Worm (Caenorhabditis elegans) whole organism, L4 larva: ENCODE results near the gene K08A2.2.

ENCODE experiments used
- D1046.2 ChIP-seq: fragments of 200-800 bp; sonication (Bioruptor generic); IDR thresholded peaks from 2 replicates; pipeline ENCODE4 v1.3.6; 2022; ENCODE audit warnings: missing genetic modification characterization, missing compliant biosample characterization
- F49E8.2 ChIP-seq: sonication (generic microtip); optimal IDR thresholded peaks from 2 replicates; lab custom pipeline; 2016; ENCODE audit warnings: missing compliant biosample characterization, mild to moderate bottlenecking, missing genetic modification characterization, borderline replicate concordance
- Y75B8A.6 ChIP-seq: fragments of 200-800 bp; sonication (Bioruptor generic); IDR thresholded peaks from 2 replicates; pipeline ENCODE4 v1.3.6; 2022; ENCODE audit warnings: missing genetic modification reagents, missing genetic modification characterization, missing compliant biosample characterization
- ZK337.2 ChIP-seq: fragments of 200-800 bp; sonication (Bioruptor generic); IDR thresholded peaks from 2 replicates; pipeline ENCODE4 v1.3.6; 2022; ENCODE audit warnings: missing genetic modification reagents, missing genetic modification characterization, missing compliant biosample characterization
- aha-1 ChIP-seq: fragments of 150-350 bp; peaks from one replicate; lab custom pipeline; 2014; ENCODE audit warnings: missing biosample characterization, missing genetic modification characterization
- ceh-28 ChIP-seq: fragments of 150-350 bp; optimal IDR thresholded peaks from 2 replicates; lab custom pipeline; 2014; ENCODE audit warnings: missing biosample characterization, missing genetic modification reagents, missing genetic modification characterization
- ceh-44 ChIP-seq: fragments of 200-800 bp; sonication (Bioruptor generic); IDR thresholded peaks from 2 replicates; pipeline ENCODE4 v1.3.6; 2022; ENCODE audit warnings: missing genetic modification reagents, missing genetic modification characterization, missing compliant biosample characterization
- ceh-62 ChIP-seq: sonication (generic microtip); optimal IDR thresholded peaks from 2 replicates; lab custom pipeline; 2017; ENCODE audit warnings: missing biosample characterization, missing genetic modification characterization
- ceh-82 ChIP-seq: sonication (generic microtip); optimal IDR thresholded peaks from 2 replicates; lab custom pipeline; 2017; ENCODE audit warnings: missing biosample characterization, missing genetic modification characterization
- cey-2 ChIP-seq: sonication (generic microtip); optimal IDR thresholded peaks from 3 replicates; lab custom pipeline; 2017; ENCODE audit warnings: missing genetic modification characterization, mild to moderate bottlenecking, missing compliant biosample characterization, antibody characterized with exemption, borderline replicate concordance; ENCODE audit not compliant: insufficient read depth
- ctbp-1 ChIP-seq: fragments of 200-800 bp; sonication (Bioruptor generic); IDR thresholded peaks from 2 replicates; pipeline ENCODE4 v1.3.6; 2022; ENCODE audit warnings: missing genetic modification reagents, missing genetic modification characterization, missing compliant biosample characterization
- daf-16 ChIP-seq, 3 experiments: sonication (generic microtip); optimal IDR thresholded peaks; 2 replicates each; lab custom pipeline; 2016 to 2017; ENCODE audit warnings: missing genetic modification characterization in 3 of 3, missing genetic modification reagents in 3 of 3, mild to moderate bottlenecking in 2 of 3, missing compliant biosample characterization in 2 of 3, missing biosample characterization in 1 of 3, moderate library complexity in 1 of 3
- daf-19 ChIP-seq: fragments of 200-800 bp; sonication (Bioruptor generic); conservative IDR thresholded peaks from 2 replicates; pipeline ENCODE4 v1.3.6; 2022; ENCODE audit warnings: missing genetic modification characterization, missing compliant biosample characterization
- daf-8 ChIP-seq: fragments of 200-800 bp; sonication (Bioruptor generic); IDR thresholded peaks from 2 replicates; pipeline ENCODE4 v1.3.6; 2022; ENCODE audit warnings: missing genetic modification characterization, missing compliant biosample characterization
- dmd-9 ChIP-seq: fragments of 200-800 bp; sonication (Bioruptor generic); IDR thresholded peaks from 2 replicates; pipeline ENCODE4 v1.3.6; 2022; ENCODE audit warnings: missing genetic modification reagents, missing genetic modification characterization, missing compliant biosample characterization
- fkh-10 ChIP-seq: fragments of 150-350 bp; optimal IDR thresholded peaks from 2 replicates; lab custom pipeline; 2014; ENCODE audit warnings: missing biosample characterization, missing genetic modification reagents, missing genetic modification characterization
- gei-8 ChIP-seq: fragments of 200-800 bp; sonication (Bioruptor generic); optimal IDR thresholded peaks from 2 replicates; lab custom pipeline; 2018; ENCODE audit warnings: mild to moderate bottlenecking, missing genetic modification characterization, missing compliant biosample characterization
- hif-1 ChIP-seq, 2 experiments: sonication (generic microtip); optimal IDR thresholded peaks; 2 replicates each; lab custom pipeline; 2016 to 2017; ENCODE audit warnings: missing compliant biosample characterization in 2 of 2, missing genetic modification characterization in 2 of 2, missing genetic modification reagents in 2 of 2, missing genotype in 2 of 2, mild to moderate bottlenecking in 1 of 2
- hlh-30 ChIP-seq: sonication (generic microtip); optimal IDR thresholded peaks from 2 replicates; lab custom pipeline; 2017; ENCODE audit warnings: antibody characterized with exemption, mild to moderate bottlenecking, missing genetic modification characterization, missing compliant biosample characterization; ENCODE audit not compliant: insufficient read depth
- lin-1 ChIP-seq: fragments of 200-800 bp; sonication (Bioruptor generic); IDR thresholded peaks from 2 replicates; pipeline ENCODE4 v1.3.6; 2022; ENCODE audit warnings: missing genetic modification reagents, missing genetic modification characterization, missing compliant biosample characterization
- lin-29 ChIP-seq: fragments of 200-800 bp; sonication (Bioruptor generic); IDR thresholded peaks from 2 replicates; pipeline ENCODE4 v1.3.6; 2022; ENCODE audit warnings: missing genetic modification reagents, missing genetic modification characterization, missing compliant biosample characterization
- lin-38 ChIP-seq: fragments of 200-800 bp; sonication (Bioruptor generic); IDR thresholded peaks from 2 replicates; pipeline ENCODE4 v1.3.6; 2022; ENCODE audit warnings: missing genetic modification reagents, missing genetic modification characterization, missing compliant biosample characterization
- lin-39 ChIP-seq: fragments of 150-350 bp; optimal IDR thresholded peaks from 2 replicates; lab custom pipeline; 2014; ENCODE audit warnings: missing biosample characterization, missing genetic modification reagents, missing genetic modification characterization
- madf-9 ChIP-seq: fragments of 200-800 bp; sonication (Bioruptor generic); conservative IDR thresholded peaks from 2 replicates; pipeline ENCODE4 v1.3.6; 2022; ENCODE audit warnings: missing genetic modification reagents, missing genetic modification characterization, missing compliant biosample characterization
- mep-1 ChIP-seq: fragments of 150-350 bp; sonication (generic microtip); optimal IDR thresholded peaks from 3 replicates; lab custom pipeline; 2014; ENCODE audit warnings: missing biosample characterization, missing genetic modification characterization
- mes-2 ChIP-seq: sonication (generic microtip); optimal IDR thresholded peaks from 2 replicates; lab custom pipeline; 2016; ENCODE audit warnings: missing genotype, mild to moderate bottlenecking, missing genetic modification characterization, missing compliant biosample characterization; ENCODE audit not compliant: poor library complexity, severe bottlenecking
- nhr-25 ChIP-seq: sonication (generic microtip); optimal IDR thresholded peaks from 2 replicates; lab custom pipeline; 2017; ENCODE audit warnings: missing genetic modification characterization, mild to moderate bottlenecking, missing compliant biosample characterization, antibody characterized with exemption, moderate library complexity, borderline replicate concordance; ENCODE audit not compliant: insufficient read depth
- nhr-41 ChIP-seq: fragments of 200-800 bp; sonication (Bioruptor generic); IDR thresholded peaks from 2 replicates; pipeline ENCODE4 v1.3.6; 2022; ENCODE audit warnings: missing genetic modification reagents, missing genetic modification characterization, missing compliant biosample characterization
- nhr-42 ChIP-seq: fragments of 200-800 bp; sonication (Bioruptor generic); IDR thresholded peaks from 2 replicates; pipeline ENCODE4 v1.3.6; 2022; ENCODE audit warnings: missing genetic modification characterization, missing compliant biosample characterization
- nhr-6 ChIP-seq: fragments of 150-350 bp; optimal IDR thresholded peaks from 2 replicates; lab custom pipeline; 2014; ENCODE audit warnings: missing biosample characterization, missing genetic modification characterization
- nhr-76 ChIP-seq: fragments of 150-350 bp; optimal IDR thresholded peaks from 2 replicates; lab custom pipeline; 2014; ENCODE audit warnings: missing biosample characterization, missing genetic modification characterization
- nhr-77 ChIP-seq: fragments of 150-350 bp; optimal IDR thresholded peaks from 2 replicates; lab custom pipeline; 2014; ENCODE audit warnings: missing biosample characterization, missing genetic modification characterization
- php-3 ChIP-seq: fragments of 200-800 bp; sonication (Bioruptor generic); IDR thresholded peaks from 2 replicates; pipeline ENCODE4 v1.3.6; 2022; ENCODE audit warnings: missing genetic modification reagents, missing genetic modification characterization, missing compliant biosample characterization
- pqm-1 ChIP-seq: sonication (generic microtip); optimal IDR thresholded peaks from 2 replicates; lab custom pipeline; 2017; ENCODE audit warnings: missing biosample characterization, missing genetic modification characterization
- saeg-2 ChIP-seq: fragments of 200-800 bp; sonication (Bioruptor generic); IDR thresholded peaks from 2 replicates; pipeline ENCODE4 v1.3.6; 2022; ENCODE audit warnings: missing genetic modification reagents, missing genetic modification characterization, missing compliant biosample characterization
- set-16 ChIP-seq: fragments of 200-800 bp; sonication (Bioruptor generic); IDR thresholded peaks from 2 replicates; pipeline ENCODE4 v1.3.6; 2022; ENCODE audit warnings: missing genetic modification reagents, missing genetic modification characterization, missing compliant biosample characterization
- snpc-1.2 ChIP-seq: fragments of 200-800 bp; sonication (Bioruptor generic); IDR thresholded peaks from 2 replicates; pipeline ENCODE4 v1.3.6; 2022; ENCODE audit warnings: missing genetic modification reagents, missing genetic modification characterization, missing compliant biosample characterization
- snpc-4 ChIP-seq: fragments of 150-350 bp; optimal IDR thresholded peaks from 2 replicates; lab custom pipeline; 2014; ENCODE audit warnings: missing biosample characterization, missing genetic modification characterization
- spr-1 ChIP-seq: sonication (generic microtip); optimal IDR thresholded peaks from 2 replicates; lab custom pipeline; 2016; ENCODE audit warnings: mild to moderate bottlenecking, missing genetic modification characterization, missing compliant biosample characterization
- unc-130 ChIP-seq: sonication (generic microtip); optimal IDR thresholded peaks from 2 replicates; lab custom pipeline; 2016; ENCODE audit warnings: missing genetic modification reagents, missing genetic modification characterization, missing compliant biosample characterization
- zfp-2 ChIP-seq: sonication (generic microtip); optimal IDR thresholded peaks from 2 replicates; lab custom pipeline; 2016; ENCODE audit warnings: mild to moderate bottlenecking, missing genetic modification characterization, missing compliant biosample characterization
- zip-11 ChIP-seq: fragments of 200-800 bp; sonication (Bioruptor generic); IDR thresholded peaks from 2 replicates; pipeline ENCODE4 v1.3.6; 2022; ENCODE audit warnings: missing genetic modification characterization, missing compliant biosample characterization

The K08A2.2 gene

ce11 chrII:2991555-2992083 lies at the start of gene K08A2.2:
K08A2.2 (plus strand) TSS chrII:2991605.
- no peak for TF ChIP-seq snpc-1.2 (GFP tag; lab: Robert Waterston, UW)
- peak in 1 of 2 experiments; percentile 35 for TF ChIP-seq hif-1 (tag; optimal IDR thresholded peaks at IDR 0.05; lab: Kevin White, UChicago)
- no peak for TF ChIP-seq fkh-10 (GFP tag; lab: Kevin White, UChicago)
- TF ChIP-seq dmd-9 (GFP tag; lab: Robert Waterston, UW), result peak; percentile 18; the same call in 1 of the 2 replicates
- TF ChIP-seq mes-2 (tag; lab: Kevin White, UChicago), result peak; percentile 91
- no peak for TF ChIP-seq ctbp-1 (GFP tag; lab: Robert Waterston, UW)
- TF ChIP-seq ZK337.2 (GFP tag; lab: Robert Waterston, UW), result 0 out of 2 replicates have a peak, but pooled peaks have one; percentile 34
- TF ChIP-seq unc-130, result peak; percentile 31
- TF ChIP-seq lin-38 (GFP tag; lab: Robert Waterston, UW), result no peak
- no peak for TF ChIP-seq nhr-41 (GFP tag; lab: Robert Waterston, UW)
- no peak for TF ChIP-seq hlh-30
- TF ChIP-seq Y75B8A.6 (GFP tag; lab: Robert Waterston, UW), result no peak
- no peak for TF ChIP-seq spr-1 (tag; lab: Kevin White, UChicago)
- 0 out of 2 replicates have a peak, but pooled peaks have one; percentile 46 for TF ChIP-seq ceh-44 (GFP tag; lab: Robert Waterston, UW)

ce11 chrII:2943966-2944365 lies 47.4 kb upstream of the K08A2.2 start, which contains the start of the genes irld-50 and irld-49:
irld-50 (minus strand) TSS chrII:2944066.
irld-49 (plus strand) TSS chrII:2944176.
- TF ChIP-seq spr-1 (tag; lab: Kevin White, UChicago) (no peak), madf-9 (no peak)

- no peak for TF ChIP-seq nhr-6 (tag; lab: Kevin White, UChicago)
- TF ChIP-seq F49E8.2, result no peak
- no peak for TF ChIP-seq pqm-1 (tag; lab: Kevin White, UChicago)
- no peak for TF ChIP-seq saeg-2 (GFP tag; lab: Robert Waterston, UW)
- no peak for TF ChIP-seq cey-2 (tag; lab: Kevin White, UChicago)
- TF ChIP-seq ceh-28 (tag; lab: Kevin White, UChicago), result no peak
- no peak for TF ChIP-seq nhr-25 (tag; lab: Kevin White, UChicago)
- no peak for TF ChIP-seq nhr-42
- TF ChIP-seq zfp-2 (tag; lab: Kevin White, UChicago), result no peak
- no peak for TF ChIP-seq lin-1
Measured at ce11 chrII:2946438-2946837, 45.0 kb upstream of the K08A2.2 start, which contains the start of gene srw-79. srw-79 (plus strand) TSS chrII:2946738.

ce11 chrII:2948614-2949013 lies 42.8 kb upstream of the K08A2.2 start:
- TF ChIP-seq ceh-82, result no peak
- TF ChIP-seq aha-1 (tag; lab: Kevin White, UChicago), result peak; percentile 98

- no peak for TF ChIP-seq snpc-4 (tag; lab: Kevin White, UChicago)
- no peak for TF ChIP-seq D1046.2 (GFP tag; lab: Robert Waterston, UW)
- no peak for TF ChIP-seq daf-16 (GFP tag; optimal IDR thresholded peaks at IDR 0.05; lab: Kevin White, UChicago)
- no peak for TF ChIP-seq daf-16 (tag; optimal IDR thresholded peaks at IDR 0.05; lab: Kevin White, UChicago)
- TF ChIP-seq daf-19 (GFP tag; lab: Robert Waterston, UW), result no peak
- TF ChIP-seq ceh-62 (tag; lab: Kevin White, UChicago), result no peak
- TF ChIP-seq set-16 (GFP tag; lab: Robert Waterston, UW), result no peak
- TF ChIP-seq nhr-76 (tag; lab: Kevin White, UChicago), result no peak
- TF ChIP-seq lin-39 (tag; lab: Kevin White, UChicago), result no peak
- TF ChIP-seq ceh-28 (tag; lab: Kevin White, UChicago), result no peak
- TF ChIP-seq mep-1, result no peak
- TF ChIP-seq nhr-77 (tag; lab: Kevin White, UChicago), result no peak
- TF ChIP-seq php-3 (GFP tag; lab: Robert Waterston, UW), result no peak
- no peak for TF ChIP-seq nhr-6 (tag; lab: Kevin White, UChicago)
- no peak for TF ChIP-seq gei-8
- no peak for TF ChIP-seq daf-8 (GFP tag; lab: Robert Waterston, UW)
- no peak for TF ChIP-seq Y75B8A.6 (GFP tag; lab: Robert Waterston, UW)
- TF ChIP-seq zip-11 (GFP tag; lab: Robert Waterston, UW), result no peak
- TF ChIP-seq lin-29 (GFP tag; lab: Robert Waterston, UW), result no peak
- TF ChIP-seq nhr-42, result no peak
- TF ChIP-seq, all 104 proteins: peak for 0
Measured at ce11 chrII:2952629-2953028, 38.8 kb upstream of the K08A2.2 start, which contains the start of gene irld-51. irld-51 (minus strand) TSS chrII:2952729.
